Fruit fly (Drosophila melanogaster) S2 (cell line): ENCODE results near the gene CG13794.

Experiments
- CG8478 ChIP-seq: fragments of >200 bp; optimal IDR thresholded peaks from 2 replicates; lab custom pipeline; 2018
- CTCF ChIP-seq, 2 experiments: fragments of >200 bp; optimal IDR thresholded peaks; 2 replicates each; lab custom pipeline; 2018

DNA sequence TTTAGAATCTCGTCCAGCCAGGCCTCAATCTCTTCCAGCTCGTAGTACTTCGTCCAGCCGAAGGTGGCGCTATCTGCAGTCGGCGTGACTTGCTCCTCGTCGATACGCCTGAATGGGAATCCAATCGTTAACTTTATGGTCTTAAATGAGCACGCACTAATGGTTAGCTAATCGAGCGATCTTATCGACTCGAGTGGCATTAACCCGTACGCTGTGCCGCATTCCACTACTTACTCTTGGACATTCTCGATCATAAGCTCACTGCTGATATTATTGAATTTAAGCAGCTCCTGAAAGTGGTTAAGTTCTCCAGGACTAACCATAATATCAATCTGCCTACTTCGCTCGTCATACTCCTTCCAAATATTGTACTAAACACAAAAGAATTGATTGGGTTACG lies 32.2 kb downstream of the CG13794 start:
- TF ChIP-seq CG8478 (lab: Kevin White, UChicago) (no peak), CTCF (optimal IDR thresholded peaks at IDR 0.05; lab: Kevin White, UChicago) (no peak)
